Fruit fly (Drosophila melanogaster) whole organism, embryonic: ENCODE results near the gene CG1979.

Experiments
- BtbVII ChIP-seq: fragments of 200-800 bp; sonication (Bioruptor generic); optimal IDR thresholded peaks from 3 replicates; lab custom pipeline; 2017; ENCODE audit warnings: missing biosample characterization, mild to moderate bottlenecking, missing genetic modification characterization
- CG11695 ChIP-seq: fragments of 200-800 bp; sonication (Bioruptor generic); IDR thresholded peaks from 3 replicates; pipeline ENCODE4 v1.3.6; 2022; ENCODE audit warnings: missing biosample characterization, missing genetic modification characterization
- CG12104 ChIP-seq: fragments of 200-800 bp; sonication (Bioruptor generic); optimal IDR thresholded peaks from 3 replicates; lab custom pipeline; 2016; ENCODE audit warnings: missing biosample characterization, missing genetic modification characterization
- CG2116 ChIP-seq: fragments of 200-800 bp; sonication (Bioruptor generic); optimal IDR thresholded peaks from 3 replicates; lab custom pipeline; 2018; ENCODE audit warnings: missing biosample characterization, mild to moderate bottlenecking, missing genetic modification characterization
- CG2199 ChIP-seq: fragments of 200-800 bp; sonication (Bioruptor generic); IDR thresholded peaks from 3 replicates; pipeline ENCODE4 v1.3.6; 2022; ENCODE audit warnings: missing biosample characterization, missing genetic modification characterization
- CG31224 ChIP-seq: fragments of 200-800 bp; sonication (Bioruptor generic); IDR thresholded peaks from 2 replicates; pipeline ENCODE4 v1.3.6; 2022; ENCODE audit warnings: missing biosample characterization, missing genetic modification characterization
- CG34422 ChIP-seq: fragments of 200-800 bp; sonication (Bioruptor generic); IDR thresholded peaks from 3 replicates; pipeline ENCODE4 v1.3.6; 2022; ENCODE audit warnings: missing biosample characterization, missing genetic modification characterization
- CG3838 ChIP-seq: fragments of 200-800 bp; sonication (Bioruptor generic); optimal IDR thresholded peaks from 3 replicates; lab custom pipeline; 2016; ENCODE audit warnings: missing biosample characterization, missing genetic modification characterization
- CG4360 ChIP-seq: fragments of 200-800 bp; sonication (Bioruptor generic); IDR thresholded peaks from 2 replicates; pipeline ENCODE4 v1.3.6; 2022; ENCODE audit warnings: missing biosample characterization, missing genetic modification characterization
- CG43689 ChIP-seq: fragments of 200-800 bp; sonication (Bioruptor generic); IDR thresholded peaks from 2 replicates; pipeline ENCODE4 v1.3.6; 2022; ENCODE audit warnings: missing biosample characterization, missing genetic modification characterization
- CG6175 ChIP-seq: fragments of 200-800 bp; sonication (Bioruptor generic); IDR thresholded peaks from 3 replicates; pipeline ENCODE4 v1.3.6; 2022; ENCODE audit warnings: missing biosample characterization, missing genetic modification characterization
- CG6689 ChIP-seq: fragments of 200-800 bp; sonication (Bioruptor generic); IDR thresholded peaks from 2 replicates; pipeline ENCODE4 v1.3.6; 2022; ENCODE audit warnings: missing biosample characterization, missing genetic modification characterization
- CG6765 ChIP-seq: fragments of 200-800 bp; sonication (Bioruptor generic); optimal IDR thresholded peaks from 3 replicates; lab custom pipeline; 2017; ENCODE audit warnings: missing biosample characterization, mild to moderate bottlenecking, missing genetic modification characterization
- CG7963 ChIP-seq: fragments of 200-800 bp; sonication (Bioruptor generic); IDR thresholded peaks from 3 replicates; pipeline ENCODE4 v1.3.6; 2022; ENCODE audit warnings: missing biosample characterization, missing genetic modification characterization; ENCODE audit not compliant: partially characterized antibody
- CG8478 ChIP-seq: fragments of >200 bp; optimal IDR thresholded peaks from 2 replicates; lab custom pipeline; 2018
- CG9727 ChIP-seq: fragments of 200-800 bp; sonication (Bioruptor generic); optimal IDR thresholded peaks from 3 replicates; lab custom pipeline; 2017; ENCODE audit warnings: missing biosample characterization, mild to moderate bottlenecking, missing genetic modification characterization
- D ChIP-seq, 2 experiments: fragments of 200-800 bp in 1 of 2; fragments of >200 bp in 1 of 2; sonication (Bioruptor generic) in 1 of 2; optimal IDR thresholded peaks; 2 replicates in 1 of 2; 3 replicates in 1 of 2; lab custom pipeline; 2017; ENCODE audit warnings: mild to moderate bottlenecking in 1 of 2, missing biosample characterization in 1 of 2, missing genetic modification characterization in 1 of 2, missing genetic modification reagents in 1 of 2
- Hand ChIP-seq: fragments of 200-800 bp; sonication (Bioruptor generic); optimal IDR thresholded peaks from 2 replicates; lab custom pipeline; 2017; ENCODE audit warnings: mild to moderate bottlenecking, missing biosample characterization, missing genetic modification reagents, missing genetic modification characterization
- MESR4 ChIP-seq: fragments of 200-800 bp; sonication (Bioruptor generic); optimal IDR thresholded peaks from 2 replicates; lab custom pipeline; 2018; ENCODE audit warnings: missing biosample characterization, mild to moderate bottlenecking, missing genetic modification characterization, moderate library complexity
- Nf-YA ChIP-seq: fragments of 200-800 bp; sonication (Bioruptor generic); IDR thresholded peaks from 2 replicates; pipeline ENCODE4 v1.3.6; 2022; ENCODE audit warnings: missing biosample characterization, missing genetic modification characterization
- Opbp ChIP-seq: fragments of 200-800 bp; sonication (Bioruptor generic); IDR thresholded peaks from 3 replicates; pipeline ENCODE4 v1.3.6; 2022; ENCODE audit warnings: missing biosample characterization, missing genetic modification characterization; ENCODE audit not compliant: partially characterized antibody
- Six4 ChIP-seq: fragments of 200-800 bp; sonication (Bioruptor generic); optimal IDR thresholded peaks from 2 replicates; lab custom pipeline; 2016; ENCODE audit warnings: missing biosample characterization, missing genetic modification characterization
- Trl ChIP-seq, 3 experiments: fragments of >200 bp in 2 of 3; fragments of 200-800 bp in 1 of 3; sonication (Bioruptor generic) in 1 of 3; optimal IDR thresholded peaks; 2 replicates in 1 of 3; 3 replicates in 2 of 3; lab custom pipeline; 2016 to 2017; ENCODE audit warnings: missing biosample characterization in 1 of 3, missing genetic modification characterization in 1 of 3
- Xbp1 ChIP-seq: fragments of 200-800 bp; sonication (Bioruptor generic); optimal IDR thresholded peaks from 3 replicates; lab custom pipeline; 2016; ENCODE audit warnings: missing biosample characterization, mild to moderate bottlenecking, missing genetic modification characterization
- YL-1 ChIP-seq: fragments of 200-800 bp; sonication (Bioruptor generic); optimal IDR thresholded peaks from 3 replicates; lab custom pipeline; 2017; ENCODE audit warnings: missing biosample characterization, mild to moderate bottlenecking, missing genetic modification characterization
- abd-A ChIP-seq: fragments of 200-800 bp; sonication (Bioruptor generic); optimal IDR thresholded peaks from 3 replicates; lab custom pipeline; 2019; ENCODE audit warnings: missing biosample characterization, mild to moderate bottlenecking, missing genetic modification characterization, moderate library complexity
- amos ChIP-seq: fragments of 200-800 bp; sonication (Bioruptor generic); IDR thresholded peaks from 2 replicates; pipeline ENCODE4 v1.3.6; 2022; ENCODE audit warnings: missing biosample characterization, missing genetic modification characterization; ENCODE audit not compliant: partially characterized antibody
- aop ChIP-seq: fragments of 200-800 bp; sonication (Bioruptor generic); IDR thresholded peaks from 2 replicates; pipeline ENCODE4 v1.3.6; 2022; ENCODE audit warnings: missing biosample characterization, missing genetic modification characterization
- bigmax ChIP-seq: fragments of 200-800 bp; sonication (Bioruptor generic); optimal IDR thresholded peaks from 2 replicates; lab custom pipeline; 2018; ENCODE audit warnings: missing biosample characterization, mild to moderate bottlenecking, missing genetic modification characterization
- caup ChIP-seq: fragments of 200-800 bp; sonication (Bioruptor generic); optimal IDR thresholded peaks from 3 replicates; lab custom pipeline; 2017; ENCODE audit warnings: missing biosample characterization, mild to moderate bottlenecking, missing genetic modification characterization, moderate library complexity; ENCODE audit not compliant: severe bottlenecking
- ci ChIP-seq: fragments of 200-800 bp; sonication (Bioruptor generic); IDR thresholded peaks from 3 replicates; pipeline ENCODE4 v1.3.6; 2022; ENCODE audit warnings: missing biosample characterization, missing genetic modification characterization
- corto ChIP-seq: fragments of 200-800 bp; sonication (Bioruptor generic); optimal IDR thresholded peaks from 2 replicates; lab custom pipeline; 2016; ENCODE audit warnings: missing biosample characterization, mild to moderate bottlenecking, missing genetic modification characterization, moderate library complexity
- da ChIP-seq: fragments of 200-800 bp; sonication (Bioruptor generic); optimal IDR thresholded peaks from 2 replicates; lab custom pipeline; 2016; ENCODE audit warnings: missing biosample characterization, missing genetic modification characterization
- grn ChIP-seq: fragments of 200-800 bp; sonication (Bioruptor generic); optimal IDR thresholded peaks from 3 replicates; lab custom pipeline; 2017; ENCODE audit warnings: missing biosample characterization, missing genetic modification characterization
- kay ChIP-seq: fragments of 200-800 bp; sonication (Bioruptor generic); optimal IDR thresholded peaks from 2 replicates; lab custom pipeline; 2016; ENCODE audit warnings: missing biosample characterization, missing genetic modification characterization
- kni ChIP-seq: fragments of 200-800 bp; sonication (Bioruptor generic); optimal IDR thresholded peaks from 3 replicates; lab custom pipeline; 2017; ENCODE audit warnings: mild to moderate bottlenecking, missing biosample characterization, missing genetic modification reagents, missing genetic modification characterization
- onecut ChIP-seq: fragments of 200-800 bp; sonication (Bioruptor generic); IDR thresholded peaks from 2 replicates; pipeline ENCODE4 v1.3.6; 2022; ENCODE audit warnings: missing biosample characterization, missing genetic modification characterization
- pros ChIP-seq: fragments of 200-800 bp; sonication (Bioruptor generic); optimal IDR thresholded peaks from 3 replicates; lab custom pipeline; 2019; ENCODE audit warnings: missing biosample characterization, mild to moderate bottlenecking, missing genetic modification characterization, moderate library complexity
- rib ChIP-seq: fragments of 200-800 bp; sonication (Bioruptor generic); IDR thresholded peaks from 2 replicates; pipeline ENCODE4 v1.3.6; 2022; ENCODE audit warnings: missing biosample characterization, missing genetic modification characterization
- ro ChIP-seq: fragments of 200-800 bp; sonication (Bioruptor generic); IDR thresholded peaks from 2 replicates; pipeline ENCODE4 v1.3.6; 2022; ENCODE audit warnings: missing biosample characterization, missing genetic modification characterization
- run ChIP-seq: fragments of 200-800 bp; sonication (Bioruptor generic); optimal IDR thresholded peaks from 3 replicates; lab custom pipeline; 2018; ENCODE audit warnings: missing biosample characterization, mild to moderate bottlenecking, missing genetic modification characterization
- sr ChIP-seq: fragments of 200-800 bp; sonication (Bioruptor generic); IDR thresholded peaks from 3 replicates; pipeline ENCODE4 v1.3.6; 2022; ENCODE audit warnings: missing biosample characterization, missing genetic modification characterization
- tll ChIP-seq, 2 experiments: fragments of 200-800 bp in 1 of 2; fragments of >200 bp in 1 of 2; sonication (Bioruptor generic) in 1 of 2; optimal IDR thresholded peaks; 2 replicates each; lab custom pipeline; 2017 to 2019; ENCODE audit warnings: missing biosample characterization in 2 of 2, missing genetic modification characterization in 2 of 2, mild to moderate bottlenecking in 1 of 2, moderate library complexity in 1 of 2
- trem ChIP-seq: fragments of 200-800 bp; optimal IDR thresholded peaks from 3 replicates; lab custom pipeline; 2019; ENCODE audit warnings: missing biosample characterization, mild to moderate bottlenecking, missing genetic modification characterization, moderate library complexity
- trh ChIP-seq: fragments of 200-800 bp; sonication (Bioruptor generic); optimal IDR thresholded peaks from 2 replicates; lab custom pipeline; 2016; ENCODE audit warnings: missing biosample characterization, missing genetic modification characterization
- twi ChIP-seq: fragments of 200-800 bp; optimal IDR thresholded peaks from 2 replicates; lab custom pipeline; 2019; ENCODE audit warnings: missing biosample characterization, mild to moderate bottlenecking, missing genetic modification characterization, moderate library complexity
- unpg ChIP-seq: fragments of 200-800 bp; sonication (Bioruptor generic); optimal IDR thresholded peaks from 3 replicates; lab custom pipeline; 2018; ENCODE audit warnings: missing biosample characterization, mild to moderate bottlenecking, missing genetic modification characterization, moderate library complexity

Gene CG1979

dm6 chr3R:7088837-7089361 lies 34.5 kb downstream of the CG1979 start (continued):
- TF ChIP-seq tll (GFP tag; optimal IDR thresholded peaks at IDR 0.05; lab: Kevin White, UChicago) (no peak), onecut (GFP tag; lab: Robert Waterston, UW) (peak; percentile 70), Xbp1 (GFP tag; lab: Kevin White, UChicago) (no peak), CG9727 (GFP tag; lab: Kevin White, UChicago) (peak; percentile 11), trem (tag; lab: Kevin White, UChicago) (no peak), CG6689 (no peak), ro (GFP tag; lab: Robert Waterston, UW) (no peak), pros (peak; percentile 79), trh (no peak), CG43689 (GFP tag; lab: Robert Waterston, UW) (no peak), Trl (optimal IDR thresholded peaks at IDR 0.05; lab: Kevin White, UChicago) (no peak), Trl (GFP tag; optimal IDR thresholded peaks at IDR 0.05; lab: Kevin White, UChicago) (no peak), CG11695 (GFP tag; lab: Robert Waterston, UW) (no peak), Hand (GFP tag; lab: Kevin White, UChicago) (peak; percentile 14), aop (GFP tag; lab: Robert Waterston, UW) (no peak), kay (GFP tag; lab: Kevin White, UChicago) (peak; percentile 84), CG7963 (GFP tag; lab: Robert Waterston, UW) (no peak), CG8478 (lab: Kevin White, UChicago) (no peak)
- TF ChIP-seq, all 482 proteins: peak for 24

- TF ChIP-seq run (tag; lab: Kevin White, UChicago) (no peak), ci (peak; percentile 53; the same call in 1 of the 3 replicates), CG12104 (GFP tag; lab: Kevin White, UChicago) (no peak), CG34422 (peak; percentile 70; the same call in 1 of the 3 replicates), abd-A (tag; lab: Kevin White, UChicago) (peak; percentile 29), CG6175 (no peak), da (GFP tag; lab: Kevin White, UChicago) (peak; percentile 53), CG31224 (GFP tag; lab: Robert Waterston, UW) (peak; percentile 65), CG3838 (GFP tag; lab: Kevin White, UChicago) (no peak), kni (GFP tag; lab: Kevin White, UChicago) (peak; percentile 84), D (optimal IDR thresholded peaks at IDR 0.05; lab: Kevin White, UChicago) (peak; percentile 93), D (GFP tag; optimal IDR thresholded peaks at IDR 0.05; lab: Kevin White, UChicago) (no peak), grn (peak; percentile 70), BtbVII (GFP tag; lab: Kevin White, UChicago) (peak; percentile 17), CG4360 (GFP tag; lab: Robert Waterston, UW) (peak; percentile 42; the same call in 1 of the 2 replicates), amos (GFP tag; lab: Robert Waterston, UW) (0 out of 2 replicates have a peak, but pooled peaks have one; percentile 11), CG2116 (peak; percentile 17), bigmax (peak; percentile 97), corto (GFP tag; lab: Kevin White, UChicago) (peak; percentile 56), CG2199 (peak; percentile 77; the same call in 2 of the 3 replicates), YL-1 (GFP tag; lab: Kevin White, UChicago) (peak; percentile 17), Nf-YA (no peak), Six4 (GFP tag; lab: Kevin White, UChicago) (no peak), CG6765 (GFP tag; lab: Kevin White, UChicago) (peak; percentile 21), sr (GFP tag; lab: Robert Waterston, UW) (peak; percentile 93), caup (peak; percentile 3), rib (GFP tag; lab: Robert Waterston, UW) (peak; percentile 46; the same call in 1 of the 2 replicates), MESR4 (GFP tag; lab: Kevin White, UChicago) (peak; percentile 19), Opbp (GFP tag; lab: Robert Waterston, UW) (no peak), unpg (GFP tag; lab: Kevin White, UChicago) (no peak), twi (peak; percentile 81)
Observed at dm6 chr3R:7089522-7090336, 35.3 kb downstream of the CG1979 start.
